Worm (Caenorhabditis elegans): Measurements from ENCODE around the gene prmt-5.
A peak's percentile ranks its signal among the peaks of the same experiment; 100 is the strongest.

prmt-5 gene

ce11 chrIII:5264813-5265212 lies 34.5 kb downstream of the prmt-5 start, which contains the start of gene gro-1:
Gene gro-1 (plus strand): TSS chrIII:5265113.
- no peak for TF ChIP-seq athp-1 (tag; optimal IDR thresholded peaks at IDR 0.05)
- TF ChIP-seq ceh-100 (GFP tag; IDR thresholded peaks at IDR 0.05) = no peak

- TF ChIP-seq efl-1 (GFP tag; optimal IDR thresholded peaks at IDR 0.05) (no peak), dox-1 (GFP tag; IDR thresholded peaks at IDR 0.05) (no peak), C06A6.2 (GFP tag; conservative IDR thresholded peaks at IDR 0.05) (no peak), him-1 (tag; optimal IDR thresholded peaks at IDR 0.05) (peak; percentile 4), Y56A3A.18 (GFP tag; IDR thresholded peaks at IDR 0.05) (no peak), T26A5.8 (tag; optimal IDR thresholded peaks at IDR 0.05) (no peak), tbp1 (GFP tag; optimal IDR thresholded peaks at IDR 0.05) (no peak), B0261.1 (tag; optimal IDR thresholded peaks at IDR 0.05) (no peak), lin-35 (GFP tag; optimal IDR thresholded peaks at IDR 0.05) (peak in 1 of 3 experiments; percentile 31), nhr-80 (tag; optimal IDR thresholded peaks at IDR 0.05) (peak; percentile 17), ceh-27 (GFP tag; optimal IDR thresholded peaks at IDR 0.05) (peak; percentile 17), nhr-90 (tag; optimal IDR thresholded peaks at IDR 0.05) (no peak), rpc-1 (optimal IDR thresholded peaks at IDR 0.05) (no peak), rpc-1 (tag; optimal IDR thresholded peaks at IDR 0.05) (peak; percentile 45), snpc-1.1 (tag; optimal IDR thresholded peaks at IDR 0.05; ENCODE audit: insufficient read depth) (no peak)
Measured at ce11 chrIII:5267217-5267906, 37.0 kb downstream of the prmt-5 start, which contains the start of gene ZC395.5. Gene ZC395.5 (plus strand): TSS chrIII:5267848.

ce11 chrIII:5268486-5268885 lies 38.1 kb downstream of the prmt-5 start:
- peak in 1 of 3 experiments; percentile 13 for TF ChIP-seq lin-35 (GFP tag; optimal IDR thresholded peaks at IDR 0.05)
- TF ChIP-seq ztf-28 (GFP tag; IDR thresholded peaks at IDR 0.05) = 0 out of 2 replicates have a peak, but pooled peaks have one; percentile 0
- no peak for TF ChIP-seq nhr-80 (tag; optimal IDR thresholded peaks at IDR 0.05)
- peak in 1 of 2 experiments; percentile 19 for TF ChIP-seq let-607 (tag; optimal IDR thresholded peaks at IDR 0.05)

ce11 chrIII:5269814-5270213 lies 39.5 kb downstream of the prmt-5 start, which contains the start of gene ZC395.4:
Gene ZC395.4 (plus strand): TSS chrIII:5270114.
- TF ChIP-seq snpc-3.4 (tag; optimal IDR thresholded peaks at IDR 0.05) (no peak), egl-44 (GFP tag; IDR thresholded peaks at IDR 0.05) (no peak), repo-1 (tag; optimal IDR thresholded peaks at IDR 0.05) (no peak), ztf-28 (GFP tag; IDR thresholded peaks at IDR 0.05) (no peak), attf-6 (GFP tag; IDR thresholded peaks at IDR 0.05) (no peak), dox-1 (GFP tag; IDR thresholded peaks at IDR 0.05) (no peak), hmg-1.2 (GFP tag; IDR thresholded peaks at IDR 0.05) (no peak)

ce11 chrIII:5273396-5273857 lies 43.1 kb downstream of the prmt-5 start, which contains the start of gene ztf-8:
Gene ztf-8 (minus strand): TSS chrIII:5273471.
- TF ChIP-seq nhr-120 (GFP tag; IDR thresholded peaks at IDR 0.05) (no peak), F49E8.2 (tag; optimal IDR thresholded peaks at IDR 0.05; ENCODE audit: insufficient read depth) (peak; percentile 75), nfya-2 (GFP tag; IDR thresholded peaks at IDR 0.05) (no peak), xnd-1 (tag; optimal IDR thresholded peaks at IDR 0.05) (no peak), ztf-26 (tag; optimal IDR thresholded peaks at IDR 0.05) (peak; percentile 12), madf-8 (GFP tag; conservative IDR thresholded peaks at IDR 0.05) (no peak), hlh-12 (tag; optimal IDR thresholded peaks at IDR 0.05) (no peak), B0019.2 (GFP tag; conservative IDR thresholded peaks at IDR 0.05) (no peak), ztf-22 (GFP tag; optimal IDR thresholded peaks at IDR 0.05) (no peak), nhr-90 (tag; optimal IDR thresholded peaks at IDR 0.05) (no peak), snpc-3.4 (tag; optimal IDR thresholded peaks at IDR 0.05) (no peak), egrh-3 (GFP tag; IDR thresholded peaks at IDR 0.05) (no peak), C17E4.6 (GFP tag; IDR thresholded peaks at IDR 0.05) (no peak), chd-7 (tag; optimal IDR thresholded peaks at IDR 0.05) (no peak), lsy-27 (tag; optimal IDR thresholded peaks at IDR 0.05; ENCODE audit: borderline replicate concordance, insufficient read depth) (no peak), lir-1 (GFP tag; conservative IDR thresholded peaks at IDR 0.05) (no peak), ekl-4 (GFP tag; IDR thresholded peaks at IDR 0.05) (no peak), F55B11.4 (tag; optimal IDR thresholded peaks at IDR 0.05; ENCODE audit: borderline replicate concordance, insufficient read depth) (no peak), ets-4 (GFP tag; optimal IDR thresholded peaks at IDR 0.05) (no peak)
